Worm (Caenorhabditis elegans) whole organism, mixed stage, embryonic: ENCODE measurements around the gene F41H10.4.

Experiments
- M03D4.4 ChIP-seq: sonication (generic microtip); optimal IDR thresholded peaks from 2 replicates; lab custom pipeline; 2017; ENCODE audit warnings: mild to moderate bottlenecking, missing genetic modification characterization, missing compliant biosample characterization
- bed-3 ChIP-seq: fragments of 200-800 bp; sonication (Bioruptor generic); optimal IDR thresholded peaks from 3 replicates; lab custom pipeline; 2018; ENCODE audit warnings: mild to moderate bottlenecking, missing genetic modification characterization, moderate library complexity, missing compliant biosample characterization
- blmp-1 ChIP-seq: fragments of 150-350 bp; optimal IDR thresholded peaks from 2 replicates; lab custom pipeline; 2014; ENCODE audit warnings: missing biosample characterization, missing genetic modification characterization
- ceh-43 ChIP-seq: fragments of 200-800 bp; sonication (Bioruptor generic); optimal IDR thresholded peaks from 2 replicates; lab custom pipeline; 2018; ENCODE audit warnings: mild to moderate bottlenecking, missing genetic modification characterization, moderate library complexity, missing compliant biosample characterization
- ceh-83 ChIP-seq: fragments of 200-800 bp; sonication (Bioruptor generic); optimal IDR thresholded peaks from 2 replicates; lab custom pipeline; 2018; ENCODE audit warnings: mild to moderate bottlenecking, missing genetic modification characterization, missing compliant biosample characterization
- ces-1 ChIP-seq: fragments of 150-350 bp; optimal IDR thresholded peaks from 2 replicates; lab custom pipeline; 2014; ENCODE audit warnings: missing biosample characterization, missing genetic modification reagents, missing genetic modification characterization
- cnd-1 ChIP-seq: fragments of 200-800 bp; sonication (Bioruptor generic); optimal IDR thresholded peaks from 2 replicates; lab custom pipeline; 2018; ENCODE audit warnings: mild to moderate bottlenecking, missing genetic modification characterization, missing compliant biosample characterization
- drap-1 ChIP-seq: fragments of 200-800 bp; sonication (Bioruptor generic); optimal IDR thresholded peaks from 3 replicates; lab custom pipeline; 2018; ENCODE audit warnings: mild to moderate bottlenecking, missing genetic modification characterization, missing compliant biosample characterization
- flh-1 ChIP-seq: fragments of 200-800 bp; sonication (Bioruptor generic); optimal IDR thresholded peaks from 2 replicates; lab custom pipeline; 2018; ENCODE audit warnings: mild to moderate bottlenecking, missing genetic modification characterization, moderate library complexity, missing compliant biosample characterization
- ham-2 ChIP-seq: fragments of 200-800 bp; sonication (Bioruptor generic); optimal IDR thresholded peaks from 2 replicates; lab custom pipeline; 2018; ENCODE audit warnings: mild to moderate bottlenecking, missing genetic modification characterization, missing compliant biosample characterization
- hlh-1 ChIP-seq: fragments of 150-350 bp; optimal IDR thresholded peaks from 2 replicates; lab custom pipeline; 2014; ENCODE audit warnings: missing biosample characterization, missing genetic modification reagents, missing genetic modification characterization
- lin-13 ChIP-seq: fragments of 150-350 bp; optimal IDR thresholded peaks from 2 replicates; lab custom pipeline; 2014; ENCODE audit warnings: missing biosample characterization, missing genetic modification characterization
- lin-32 ChIP-seq: fragments of 200-800 bp; sonication (Bioruptor generic); optimal IDR thresholded peaks from 2 replicates; lab custom pipeline; 2018; ENCODE audit warnings: mild to moderate bottlenecking, missing genetic modification characterization, missing compliant biosample characterization
- lsy-2 ChIP-seq: fragments of 150-350 bp; optimal IDR thresholded peaks from 2 replicates; lab custom pipeline; 2014; ENCODE audit warnings: missing biosample characterization, missing genetic modification characterization
- mab-5 ChIP-seq: fragments of 150-350 bp; optimal IDR thresholded peaks from 2 replicates; lab custom pipeline; 2014; ENCODE audit warnings: missing biosample characterization, missing genetic modification characterization
- mep-1 ChIP-seq: fragments of 150-350 bp; optimal IDR thresholded peaks from 2 replicates; lab custom pipeline; 2017; ENCODE audit warnings: missing biosample characterization, missing genetic modification reagents, missing genetic modification characterization, inconsistent platforms
- mls-2 ChIP-seq: sonication (generic microtip); optimal IDR thresholded peaks from 2 replicates; lab custom pipeline; 2016; ENCODE audit warnings: mild to moderate bottlenecking, missing genetic modification characterization, moderate library complexity, missing compliant biosample characterization
- nhr-12 ChIP-seq: fragments of 150-350 bp; optimal IDR thresholded peaks from 2 replicates; lab custom pipeline; 2014; ENCODE audit warnings: missing biosample characterization, missing genetic modification characterization
- nhr-2 ChIP-seq: fragments of 150-350 bp; optimal IDR thresholded peaks from 2 replicates; lab custom pipeline; 2014; ENCODE audit warnings: missing biosample characterization, missing genetic modification characterization
- nhr-237 ChIP-seq: fragments of 150-350 bp; optimal IDR thresholded peaks from 2 replicates; lab custom pipeline; 2014; ENCODE audit warnings: missing biosample characterization, missing genetic modification characterization
- nhr-28 ChIP-seq: fragments of 150-350 bp; optimal IDR thresholded peaks from 2 replicates; lab custom pipeline; 2014; ENCODE audit warnings: missing biosample characterization, missing genetic modification characterization
- nhr-76 ChIP-seq: sonication (generic microtip); optimal IDR thresholded peaks from 2 replicates; lab custom pipeline; 2017; ENCODE audit warnings: missing biosample characterization, missing genetic modification characterization
- pha-4 ChIP-seq: fragments of 150-350 bp; optimal IDR thresholded peaks from 2 replicates; lab custom pipeline; 2018; ENCODE audit warnings: missing biosample characterization, missing genetic modification reagents, missing genetic modification characterization
- sem-2 ChIP-seq: fragments of 200-800 bp; sonication (Bioruptor generic); optimal IDR thresholded peaks from 2 replicates; lab custom pipeline; 2018; ENCODE audit warnings: mild to moderate bottlenecking, missing genetic modification characterization, missing compliant biosample characterization
- snpc-4 ChIP-seq: fragments of 150-350 bp; optimal IDR thresholded peaks from 2 replicates; lab custom pipeline; 2014; ENCODE audit warnings: missing biosample characterization, missing genetic modification characterization
- sptf-1 ChIP-seq: sonication (generic microtip); optimal IDR thresholded peaks from 2 replicates; lab custom pipeline; 2017; ENCODE audit warnings: mild to moderate bottlenecking, missing genetic modification characterization, moderate library complexity, missing compliant biosample characterization
- tbx-8 ChIP-seq: fragments of 200-800 bp; sonication (Bioruptor generic); optimal IDR thresholded peaks from 2 replicates; lab custom pipeline; 2018; ENCODE audit warnings: mild to moderate bottlenecking, missing genetic modification characterization, moderate library complexity, missing compliant biosample characterization
- unc-120 ChIP-seq: sonication (generic microtip); optimal IDR thresholded peaks from 2 replicates; lab custom pipeline; 2017; ENCODE audit warnings: missing genetic modification characterization, missing compliant biosample characterization; ENCODE audit not compliant: poor library complexity, severe bottlenecking
- unc-62 ChIP-seq: fragments of 150-350 bp; optimal IDR thresholded peaks from 2 replicates; lab custom pipeline; 2014; ENCODE audit warnings: missing biosample characterization, missing genetic modification reagents, missing genetic modification characterization
- zip-8 ChIP-seq: fragments of 150-350 bp; optimal IDR thresholded peaks from 2 replicates; lab custom pipeline; 2014; ENCODE audit warnings: missing biosample characterization, missing genetic modification characterization

The F41H10.4 gene

ce11 chrIV:5360533-5360932 is 3.8 kb upstream of the F41H10.4 start, which contains the start of gene F41H10.5:
Gene F41H10.5, plus strand, starts transcription at chrIV:5360907.
- TF ChIP-seq mab-5 (no peak), M03D4.4 (tag; lab: Kevin White, UChicago) (no peak), drap-1 (GFP tag; lab: Kevin White, UChicago) (no peak), ceh-43 (no peak), lin-32 (no peak), cnd-1 (no peak), snpc-4 (no peak), sptf-1 (tag; lab: Kevin White, UChicago) (no peak), tbx-8 (GFP tag; lab: Kevin White, UChicago) (no peak), mls-2 (tag; lab: Kevin White, UChicago) (no peak), hlh-1 (tag; lab: Kevin White, UChicago) (no peak), unc-62 (GFP tag; lab: Kevin White, UChicago) (no peak), nhr-237 (tag; lab: Kevin White, UChicago) (no peak), blmp-1 (tag; lab: Kevin White, UChicago) (no peak), lsy-2 (tag; lab: Kevin White, UChicago) (no peak)

- TF ChIP-seq bed-3 (no peak), unc-120 (tag; lab: Kevin White, UChicago) (no peak), mep-1 (tag; lab: Kevin White, UChicago) (no peak), zip-8 (tag; lab: Kevin White, UChicago) (no peak), ces-1 (GFP tag; lab: Kevin White, UChicago) (no peak), blmp-1 (tag; lab: Kevin White, UChicago) (no peak), cnd-1 (no peak), nhr-12 (tag; lab: Kevin White, UChicago) (no peak), pha-4 (no peak), nhr-28 (no peak)
Measured at ce11 chrIV:5366567-5366966, 2.2 kb downstream of the F41H10.4 start, which contains the start of gene sand-1. Gene sand-1, plus strand, starts transcription at chrIV:5366867.

- TF ChIP-seq tbx-8 (GFP tag; lab: Kevin White, UChicago) (no peak), nhr-76 (tag; lab: Kevin White, UChicago) (no peak), unc-120 (tag; lab: Kevin White, UChicago) (no peak), mls-2 (tag; lab: Kevin White, UChicago) (no peak), lin-13 (tag; lab: Kevin White, UChicago) (no peak), ceh-83 (GFP tag; lab: Kevin White, UChicago) (no peak), nhr-237 (tag; lab: Kevin White, UChicago) (no peak), lin-32 (no peak), sptf-1 (tag; lab: Kevin White, UChicago) (no peak), mep-1 (tag; lab: Kevin White, UChicago) (no peak), M03D4.4 (tag; lab: Kevin White, UChicago) (no peak), flh-1 (GFP tag; lab: Kevin White, UChicago) (no peak), nhr-12 (tag; lab: Kevin White, UChicago) (no peak)
Measured at ce11 chrIV:5367899-5368298, 3.5 kb downstream of the F41H10.4 start.

- no peak for TF ChIP-seq lsy-2 (tag; lab: Kevin White, UChicago)
- TF ChIP-seq nhr-2 (tag; lab: Kevin White, UChicago) = no peak
- peak; percentile 71 for TF ChIP-seq ham-2 (GFP tag; lab: Kevin White, UChicago)
- no peak for TF ChIP-seq unc-62 (GFP tag; lab: Kevin White, UChicago)
- TF ChIP-seq bed-3 = no peak
- no peak for TF ChIP-seq nhr-12 (tag; lab: Kevin White, UChicago)
- TF ChIP-seq blmp-1 (tag; lab: Kevin White, UChicago) = no peak
- no peak for TF ChIP-seq mep-1 (tag; lab: Kevin White, UChicago)
- TF ChIP-seq snpc-4 = no peak
- no peak for TF ChIP-seq flh-1 (GFP tag; lab: Kevin White, UChicago)
- peak; percentile 43 for TF ChIP-seq ces-1 (GFP tag; lab: Kevin White, UChicago)
Measured at ce11 chrIV:5368860-5369259, 4.5 kb downstream of the F41H10.4 start.

ce11 chrIV:5369414-5369813 is 5.1 kb downstream of the F41H10.4 start, which contains the start of gene F41H10.3:
Gene F41H10.3, plus strand, starts transcription at chrIV:5369801.
- TF ChIP-seq sptf-1 (tag; lab: Kevin White, UChicago) (no peak), nhr-28 (no peak), zip-8 (tag; lab: Kevin White, UChicago) (no peak), bed-3 (no peak), lsy-2 (tag; lab: Kevin White, UChicago) (no peak), cnd-1 (no peak), hlh-1 (tag; lab: Kevin White, UChicago) (no peak), blmp-1 (tag; lab: Kevin White, UChicago) (no peak), flh-1 (GFP tag; lab: Kevin White, UChicago) (no peak), sem-2 (GFP tag; lab: Kevin White, UChicago) (no peak), snpc-4 (no peak), ceh-83 (GFP tag; lab: Kevin White, UChicago) (no peak), nhr-2 (tag; lab: Kevin White, UChicago) (no peak)
- TF ChIP-seq, all 35 proteins: peak for 0
